Worm (Caenorhabditis elegans) whole organism, L2 larva: ENCODE measurements around the gene ced-8.

ENCODE experiments used
- F13H6.1 ChIP-seq: sonication (generic microtip); optimal IDR thresholded peaks from 2 replicates; lab custom pipeline; 2016; ENCODE audit warnings: missing genetic modification characterization, missing compliant biosample characterization
- egl-27 ChIP-seq: sonication (generic microtip); optimal IDR thresholded peaks from 3 replicates; lab custom pipeline; 2017; ENCODE audit warnings: missing biosample characterization, missing genetic modification reagents, missing genetic modification characterization
- elt-1 ChIP-seq: fragments of 150-350 bp; optimal IDR thresholded peaks from 2 replicates; lab custom pipeline; 2014; ENCODE audit warnings: missing biosample characterization, missing genetic modification characterization
- snpc-4 ChIP-seq: fragments of 150-350 bp; optimal IDR thresholded peaks from 2 replicates; lab custom pipeline; 2014; ENCODE audit warnings: missing biosample characterization, missing genetic modification characterization

ce11 chrX:8371906-8372305, 44.8 kb downstream of the ced-8 start, which contains the start of gene nep-15:
- TF ChIP-seq egl-27 (tag; lab: Kevin White, UChicago): no peak
- TF ChIP-seq elt-1: no peak
- TF ChIP-seq snpc-4 (tag; lab: Kevin White, UChicago): no peak
- TF ChIP-seq F13H6.1: no peak
